Worm (Caenorhabditis elegans) whole organism, mixed stage, embryonic: ENCODE results near the gene ZK381.8.

Experiments used
- bed-3 ChIP-seq: fragments of 200-800 bp; sonication (Bioruptor generic); optimal IDR thresholded peaks from 3 replicates; lab custom pipeline; 2018; ENCODE audit warnings: mild to moderate bottlenecking, missing genetic modification characterization, moderate library complexity, missing compliant biosample characterization
- blmp-1 ChIP-seq: fragments of 150-350 bp; optimal IDR thresholded peaks from 2 replicates; lab custom pipeline; 2014; ENCODE audit warnings: missing biosample characterization, missing genetic modification characterization
- ceh-39 ChIP-seq: fragments of 150-350 bp; optimal IDR thresholded peaks from 2 replicates; lab custom pipeline; 2014; ENCODE audit warnings: missing biosample characterization, missing genetic modification characterization
- ceh-43 ChIP-seq: fragments of 200-800 bp; sonication (Bioruptor generic); optimal IDR thresholded peaks from 2 replicates; lab custom pipeline; 2018; ENCODE audit warnings: mild to moderate bottlenecking, missing genetic modification characterization, moderate library complexity, missing compliant biosample characterization
- ceh-83 ChIP-seq: fragments of 200-800 bp; sonication (Bioruptor generic); optimal IDR thresholded peaks from 2 replicates; lab custom pipeline; 2018; ENCODE audit warnings: mild to moderate bottlenecking, missing genetic modification characterization, missing compliant biosample characterization
- ces-1 ChIP-seq: fragments of 150-350 bp; optimal IDR thresholded peaks from 2 replicates; lab custom pipeline; 2014; ENCODE audit warnings: missing biosample characterization, missing genetic modification reagents, missing genetic modification characterization
- cnd-1 ChIP-seq: fragments of 200-800 bp; sonication (Bioruptor generic); optimal IDR thresholded peaks from 2 replicates; lab custom pipeline; 2018; ENCODE audit warnings: mild to moderate bottlenecking, missing genetic modification characterization, missing compliant biosample characterization
- elt-3 ChIP-seq: fragments of 150-350 bp; optimal IDR thresholded peaks from 2 replicates; lab custom pipeline; 2014; ENCODE audit warnings: missing biosample characterization, missing genetic modification characterization
- flh-1 ChIP-seq: fragments of 200-800 bp; sonication (Bioruptor generic); optimal IDR thresholded peaks from 2 replicates; lab custom pipeline; 2018; ENCODE audit warnings: mild to moderate bottlenecking, missing genetic modification characterization, moderate library complexity, missing compliant biosample characterization
- ham-2 ChIP-seq: fragments of 200-800 bp; sonication (Bioruptor generic); optimal IDR thresholded peaks from 2 replicates; lab custom pipeline; 2018; ENCODE audit warnings: mild to moderate bottlenecking, missing genetic modification characterization, missing compliant biosample characterization
- hlh-1 ChIP-seq: fragments of 150-350 bp; optimal IDR thresholded peaks from 2 replicates; lab custom pipeline; 2014; ENCODE audit warnings: missing biosample characterization, missing genetic modification reagents, missing genetic modification characterization
- lin-13 ChIP-seq: fragments of 150-350 bp; optimal IDR thresholded peaks from 2 replicates; lab custom pipeline; 2014; ENCODE audit warnings: missing biosample characterization, missing genetic modification characterization
- lin-32 ChIP-seq: fragments of 200-800 bp; sonication (Bioruptor generic); optimal IDR thresholded peaks from 2 replicates; lab custom pipeline; 2018; ENCODE audit warnings: mild to moderate bottlenecking, missing genetic modification characterization, missing compliant biosample characterization
- lsy-2 ChIP-seq: fragments of 150-350 bp; optimal IDR thresholded peaks from 2 replicates; lab custom pipeline; 2014; ENCODE audit warnings: missing biosample characterization, missing genetic modification characterization
- mab-5 ChIP-seq: fragments of 150-350 bp; optimal IDR thresholded peaks from 2 replicates; lab custom pipeline; 2014; ENCODE audit warnings: missing biosample characterization, missing genetic modification characterization
- mls-2 ChIP-seq: sonication (generic microtip); optimal IDR thresholded peaks from 2 replicates; lab custom pipeline; 2016; ENCODE audit warnings: mild to moderate bottlenecking, missing genetic modification characterization, moderate library complexity, missing compliant biosample characterization
- nhr-12 ChIP-seq: fragments of 150-350 bp; optimal IDR thresholded peaks from 2 replicates; lab custom pipeline; 2014; ENCODE audit warnings: missing biosample characterization, missing genetic modification characterization
- nhr-2 ChIP-seq: fragments of 150-350 bp; optimal IDR thresholded peaks from 2 replicates; lab custom pipeline; 2014; ENCODE audit warnings: missing biosample characterization, missing genetic modification characterization
- nhr-28 ChIP-seq: fragments of 150-350 bp; optimal IDR thresholded peaks from 2 replicates; lab custom pipeline; 2014; ENCODE audit warnings: missing biosample characterization, missing genetic modification characterization
- nhr-76 ChIP-seq: sonication (generic microtip); optimal IDR thresholded peaks from 2 replicates; lab custom pipeline; 2017; ENCODE audit warnings: missing biosample characterization, missing genetic modification characterization
- pha-4 ChIP-seq: fragments of 150-350 bp; optimal IDR thresholded peaks from 2 replicates; lab custom pipeline; 2018; ENCODE audit warnings: missing biosample characterization, missing genetic modification reagents, missing genetic modification characterization
- sem-2 ChIP-seq: fragments of 200-800 bp; sonication (Bioruptor generic); optimal IDR thresholded peaks from 2 replicates; lab custom pipeline; 2018; ENCODE audit warnings: mild to moderate bottlenecking, missing genetic modification characterization, missing compliant biosample characterization
- snpc-4 ChIP-seq: fragments of 150-350 bp; optimal IDR thresholded peaks from 2 replicates; lab custom pipeline; 2014; ENCODE audit warnings: missing biosample characterization, missing genetic modification characterization
- sptf-1 ChIP-seq: sonication (generic microtip); optimal IDR thresholded peaks from 2 replicates; lab custom pipeline; 2017; ENCODE audit warnings: mild to moderate bottlenecking, missing genetic modification characterization, moderate library complexity, missing compliant biosample characterization
- tbx-8 ChIP-seq: fragments of 200-800 bp; sonication (Bioruptor generic); optimal IDR thresholded peaks from 2 replicates; lab custom pipeline; 2018; ENCODE audit warnings: mild to moderate bottlenecking, missing genetic modification characterization, moderate library complexity, missing compliant biosample characterization
- unc-120 ChIP-seq: sonication (generic microtip); optimal IDR thresholded peaks from 2 replicates; lab custom pipeline; 2017; ENCODE audit warnings: missing genetic modification characterization, missing compliant biosample characterization; ENCODE audit not compliant: poor library complexity, severe bottlenecking
- unc-39 ChIP-seq: fragments of 150-350 bp; optimal IDR thresholded peaks from 2 replicates; lab custom pipeline; 2014; ENCODE audit warnings: missing biosample characterization, missing genetic modification characterization
- zip-8 ChIP-seq: fragments of 150-350 bp; optimal IDR thresholded peaks from 2 replicates; lab custom pipeline; 2014; ENCODE audit warnings: missing biosample characterization, missing genetic modification characterization
- ztf-11 ChIP-seq: fragments of 150-350 bp; optimal IDR thresholded peaks from 2 replicates; lab custom pipeline; 2014; ENCODE audit warnings: missing biosample characterization, missing genetic modification characterization

ZK381.8 gene

ce11 chrIV:6978625-6979024 lies 8.5 kb upstream of the ZK381.8 start:
- TF ChIP-seq pha-4 (tag; lab: Kevin White, UChicago), result no peak
- no peak for TF ChIP-seq cnd-1 (tag; lab: Kevin White, UChicago)
- no peak for TF ChIP-seq mls-2 (tag; lab: Kevin White, UChicago)
- TF ChIP-seq ceh-43 (GFP tag; lab: Kevin White, UChicago), result no peak
- no peak for TF ChIP-seq mab-5
- no peak for TF ChIP-seq nhr-2 (tag; lab: Kevin White, UChicago)
- TF ChIP-seq unc-120, result no peak
- no peak for TF ChIP-seq nhr-76 (tag; lab: Kevin White, UChicago)
- TF ChIP-seq sptf-1 (tag; lab: Kevin White, UChicago), result no peak
- TF ChIP-seq lin-32, result no peak
- no peak for TF ChIP-seq ceh-39 (tag; lab: Kevin White, UChicago)
- TF ChIP-seq nhr-28, result no peak
- no peak for TF ChIP-seq blmp-1 (tag; lab: Kevin White, UChicago)
- TF ChIP-seq nhr-12, result no peak
- no peak for TF ChIP-seq sem-2 (GFP tag; lab: Kevin White, UChicago)
- TF ChIP-seq unc-39 (tag; lab: Kevin White, UChicago), result no peak
- no peak for TF ChIP-seq ceh-83 (GFP tag; lab: Kevin White, UChicago)
- TF ChIP-seq lin-13 (tag; lab: Kevin White, UChicago), result no peak
- TF ChIP-seq tbx-8 (GFP tag; lab: Kevin White, UChicago), result no peak
- TF ChIP-seq, all 35 proteins: peak for 0

- no peak for TF ChIP-seq sptf-1 (tag; lab: Kevin White, UChicago)
- TF ChIP-seq pha-4 (tag; lab: Kevin White, UChicago), result no peak
- TF ChIP-seq ztf-11 (tag; lab: Kevin White, UChicago), result no peak
- TF ChIP-seq, all 35 proteins: peak for 0
Observed at ce11 chrIV:6977089-6977558, 7.0 kb upstream of the ZK381.8 start, which contains the start of the genes pgl-1 and him-3. pgl-1 (minus strand) TSS chrIV:6977318. him-3 (plus strand) TSS chrIV:6977508.

ce11 chrIV:6974162-6974938 lies 4.2 kb upstream of the ZK381.8 start:
- TF ChIP-seq bed-3 (GFP tag; lab: Kevin White, UChicago) (no peak), ham-2 (no peak), unc-120 (no peak), nhr-12 (no peak), ces-1 (GFP tag; lab: Kevin White, UChicago) (no peak), ceh-83 (GFP tag; lab: Kevin White, UChicago) (no peak)

- no peak for TF ChIP-seq lin-32
- no peak for TF ChIP-seq nhr-12
- no peak for TF ChIP-seq snpc-4 (tag; lab: Kevin White, UChicago)
- TF ChIP-seq ztf-11 (tag; lab: Kevin White, UChicago), result no peak
- TF ChIP-seq ces-1 (GFP tag; lab: Kevin White, UChicago), result no peak
- no peak for TF ChIP-seq sem-2 (GFP tag; lab: Kevin White, UChicago)
- TF ChIP-seq pha-4 (tag; lab: Kevin White, UChicago), result no peak
- TF ChIP-seq blmp-1 (tag; lab: Kevin White, UChicago), result no peak
Observed at ce11 chrIV:6972427-6972826, 2.3 kb upstream of the ZK381.8 start, which contains the start of gene nhr-249. nhr-249 (minus strand) TSS chrIV:6972527.

ce11 chrIV:6971213-6971612 lies 1.0 kb upstream of the ZK381.8 start, which contains the start of gene ZK381.62:
ZK381.62 (minus strand) TSS chrIV:6971313.
- TF ChIP-seq lin-13 (tag; lab: Kevin White, UChicago) (no peak), mab-5 (no peak), elt-3 (tag; lab: Kevin White, UChicago) (no peak), flh-1 (GFP tag; lab: Kevin White, UChicago) (no peak), lsy-2 (tag; lab: Kevin White, UChicago) (no peak), sem-2 (GFP tag; lab: Kevin White, UChicago) (no peak), cnd-1 (tag; lab: Kevin White, UChicago) (no peak), ceh-43 (GFP tag; lab: Kevin White, UChicago) (no peak)
- TF ChIP-seq, all 35 proteins: peak for 0

ce11 chrIV:6965192-6965591 lies 5.0 kb downstream of the ZK381.8 start, which contains the start of gene ZK381.2:
ZK381.2 (plus strand) TSS chrIV:6965492.
- TF ChIP-seq ceh-39 (tag; lab: Kevin White, UChicago) (no peak), cnd-1 (tag; lab: Kevin White, UChicago) (no peak), unc-39 (tag; lab: Kevin White, UChicago) (no peak), nhr-28 (no peak), hlh-1 (tag; lab: Kevin White, UChicago) (no peak), ceh-83 (GFP tag; lab: Kevin White, UChicago) (no peak), ztf-11 (tag; lab: Kevin White, UChicago) (no peak), lsy-2 (tag; lab: Kevin White, UChicago) (no peak), ham-2 (no peak), tbx-8 (GFP tag; lab: Kevin White, UChicago) (no peak), zip-8 (tag; lab: Kevin White, UChicago) (no peak), lin-13 (tag; lab: Kevin White, UChicago) (no peak)
